Fruit fly (Drosophila melanogaster): ENCODE data around the gene Mcm10.

Gene Mcm10

DNA sequence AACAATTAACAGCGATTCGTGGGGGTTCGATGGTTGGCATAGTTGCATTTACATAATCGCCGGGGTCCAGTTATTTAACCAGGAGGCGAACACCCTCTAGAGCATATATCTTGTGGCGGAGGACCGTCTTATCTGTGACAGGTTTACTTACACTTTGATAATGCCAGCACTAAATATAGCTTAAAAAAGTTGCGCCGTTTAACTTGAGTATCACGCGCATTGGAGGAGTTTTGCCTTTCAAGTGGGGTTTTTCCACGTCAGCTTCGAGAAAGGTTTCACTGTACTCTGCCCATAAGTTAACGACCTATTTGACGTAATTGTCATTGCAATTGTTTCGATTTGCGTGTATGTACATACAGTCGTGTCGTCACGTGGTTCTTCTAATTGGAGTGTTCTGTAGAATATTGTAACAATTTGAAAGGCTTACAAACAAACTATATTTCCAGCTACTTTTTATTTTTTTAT lies 10.5 kb upstream of the Mcm10 start:
- TF ChIP-seq CG8478 (optimal IDR thresholded peaks at IDR 0.05) (no peak), CTCF (optimal IDR thresholded peaks at IDR 0.05) (no peak)

DNA sequence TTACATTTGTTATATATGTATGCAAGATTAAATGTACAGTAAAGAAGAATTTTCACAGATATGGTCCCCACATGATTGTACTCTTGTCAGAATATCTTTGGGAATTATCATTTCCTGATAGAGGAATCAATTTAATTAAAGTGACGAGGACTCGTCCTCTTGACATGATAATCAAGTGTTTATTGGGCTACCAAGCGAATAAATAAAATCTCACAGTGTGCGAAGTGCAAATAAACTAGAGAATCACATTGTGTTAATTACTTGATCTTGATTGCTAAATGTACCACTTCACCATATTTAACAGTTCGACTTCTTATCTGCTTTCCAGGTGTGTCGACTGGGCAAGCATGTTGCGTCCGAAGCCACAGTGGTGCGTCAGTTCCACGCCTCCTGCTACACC lies 9.9 kb upstream of the Mcm10 start:
- TF ChIP-seq CG8478 (optimal IDR thresholded peaks at IDR 0.05) (no peak), CTCF (optimal IDR thresholded peaks at IDR 0.05) (no peak)

dm6 chr2L:21172922-21173321 lies 6.8 kb upstream of the Mcm10 start, which contains the start of gene CG31627:
Gene CG31627 (plus strand): TSS chr2L:21173222.
- TF ChIP-seq CG8478 (optimal IDR thresholded peaks at IDR 0.05): no peak
- TF ChIP-seq CTCF (optimal IDR thresholded peaks at IDR 0.05): no peak

DNA sequence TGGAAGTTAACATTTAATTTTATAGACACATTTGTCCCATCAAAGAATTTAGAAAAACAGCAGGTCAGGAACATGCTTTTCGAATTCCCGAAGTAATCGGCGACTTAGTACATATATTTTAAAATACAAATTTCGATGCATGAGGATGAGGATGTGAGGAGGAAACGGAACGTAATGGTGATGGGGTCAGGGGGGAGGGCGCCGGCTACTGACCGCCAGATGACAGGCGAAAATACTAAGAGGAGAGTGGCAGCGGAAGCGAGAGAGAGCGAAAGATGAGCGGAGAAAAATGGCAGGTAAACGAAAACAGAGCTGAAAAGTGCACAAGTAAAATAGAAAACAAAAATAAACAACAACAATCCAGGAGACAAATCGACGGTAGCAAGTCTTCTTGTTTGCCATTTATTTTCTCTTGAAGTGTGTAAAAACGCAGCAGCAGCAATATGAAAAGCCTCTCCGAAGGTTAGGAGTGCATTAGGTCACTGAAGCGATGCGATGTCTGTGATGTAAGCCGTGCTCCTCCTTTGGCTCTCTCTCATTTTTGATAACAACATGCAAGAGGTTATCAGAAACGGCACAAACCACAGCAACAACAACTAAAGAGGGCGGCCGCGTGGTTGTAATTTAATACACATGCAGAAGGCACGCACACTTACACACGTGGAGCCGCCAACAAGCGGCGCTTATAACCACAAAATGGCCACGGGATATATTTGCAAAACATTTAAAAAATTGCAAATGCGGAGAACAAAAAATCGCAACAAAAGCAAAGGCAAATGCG lies 1.1 kb upstream of the Mcm10 start:
- TF ChIP-seq CG8478 (optimal IDR thresholded peaks at IDR 0.05) (no peak), CTCF (optimal IDR thresholded peaks at IDR 0.05) (no peak)

dm6 chr2L:21179217-21179520 lies 564 bp upstream of the Mcm10 start:
- no peak for TF ChIP-seq CTCF (optimal IDR thresholded peaks at IDR 0.05)
- TF ChIP-seq CG8478 (optimal IDR thresholded peaks at IDR 0.05): no peak

DNA sequence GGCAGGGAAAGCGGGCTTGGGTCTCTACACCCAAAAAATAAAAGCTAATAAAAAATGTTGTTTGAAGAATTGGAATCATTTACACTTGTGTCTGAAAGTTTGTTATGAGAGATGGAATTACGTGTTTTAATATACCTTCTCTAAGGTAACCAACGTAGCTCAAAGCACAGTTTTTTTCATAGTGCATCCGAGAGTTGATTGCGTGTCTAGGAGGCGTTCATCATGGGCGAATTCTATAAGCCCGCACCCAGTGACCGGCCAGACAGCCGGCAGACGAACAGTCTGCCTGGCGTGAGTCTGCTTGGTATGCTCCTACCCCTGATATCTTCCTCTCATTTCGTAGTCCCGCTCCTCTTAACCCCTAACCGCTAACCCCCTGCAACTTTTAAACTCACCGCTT lies 8.0 kb downstream of the Mcm10 start:
- TF ChIP-seq CTCF (optimal IDR thresholded peaks at IDR 0.05) (no peak), CG8478 (optimal IDR thresholded peaks at IDR 0.05) (no peak)

DNA sequence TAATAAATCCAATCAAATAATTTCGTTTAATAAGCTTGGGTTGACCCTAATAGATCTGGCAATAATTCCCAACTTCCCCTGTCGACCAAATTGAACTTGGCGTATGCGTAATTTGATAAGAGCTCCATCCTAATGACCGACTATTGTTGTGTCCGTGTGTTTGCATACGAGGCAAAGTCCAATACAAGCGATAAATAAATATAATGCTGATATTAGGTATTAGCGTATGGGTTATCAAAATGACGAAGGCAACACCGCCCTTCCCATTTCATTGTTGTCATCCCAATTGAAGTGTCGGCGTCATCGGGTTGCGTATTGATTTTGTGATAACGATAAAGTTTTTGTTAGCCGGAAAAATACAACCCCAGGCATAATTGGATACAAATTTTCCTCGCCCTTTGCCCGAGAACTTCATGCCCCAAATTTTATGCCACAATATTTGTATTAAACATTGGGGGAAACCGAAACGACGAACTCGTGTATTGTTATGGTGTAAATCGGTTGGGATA lies 9.6 kb downstream of the Mcm10 start:
- no peak for TF ChIP-seq CG8478 (optimal IDR thresholded peaks at IDR 0.05)
- TF ChIP-seq CTCF (optimal IDR thresholded peaks at IDR 0.05): no peak

DNA sequence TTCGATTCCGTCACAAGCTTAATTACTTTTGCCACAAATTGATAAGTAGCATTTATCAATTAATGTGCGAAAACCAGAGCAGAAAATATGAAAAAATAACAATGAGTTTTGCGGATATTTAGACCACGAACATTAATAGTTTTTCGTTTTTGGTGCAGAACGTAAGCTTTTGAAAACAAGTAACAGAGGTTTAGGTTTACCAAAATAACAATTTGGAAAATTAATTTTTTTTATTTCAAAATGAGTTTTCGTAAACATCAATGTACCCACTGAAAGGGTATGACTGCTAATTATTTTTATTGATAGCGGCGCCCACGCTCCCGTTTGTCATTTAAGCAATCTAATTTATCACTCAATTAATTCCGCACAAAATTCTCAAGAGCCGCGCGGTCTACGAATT lies 15.6 kb downstream of the Mcm10 start:
- TF ChIP-seq CG8478 (optimal IDR thresholded peaks at IDR 0.05) (no peak), CTCF (optimal IDR thresholded peaks at IDR 0.05) (no peak)

DNA sequence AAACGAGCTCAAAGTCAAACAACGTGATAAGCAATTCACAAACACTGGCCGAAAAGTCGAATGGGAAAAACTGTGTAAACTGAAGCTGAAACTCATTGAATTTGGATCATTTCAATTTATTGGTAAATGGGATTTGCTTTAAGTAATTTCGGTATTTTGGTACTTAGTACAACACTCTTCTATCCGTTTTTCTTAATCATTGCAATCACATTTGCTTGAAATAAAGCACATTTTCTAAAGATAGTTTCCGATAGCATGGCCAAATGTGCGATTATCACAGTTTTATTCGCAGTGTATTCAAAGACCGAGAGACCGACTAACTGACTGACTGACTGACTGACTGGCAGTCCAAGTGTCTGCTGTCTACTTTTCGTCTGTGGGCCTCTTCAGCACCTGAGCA lies 16.8 kb downstream of the Mcm10 start:
- TF ChIP-seq CTCF (optimal IDR thresholded peaks at IDR 0.05): no peak
- TF ChIP-seq CG8478 (optimal IDR thresholded peaks at IDR 0.05): no peak

DNA sequence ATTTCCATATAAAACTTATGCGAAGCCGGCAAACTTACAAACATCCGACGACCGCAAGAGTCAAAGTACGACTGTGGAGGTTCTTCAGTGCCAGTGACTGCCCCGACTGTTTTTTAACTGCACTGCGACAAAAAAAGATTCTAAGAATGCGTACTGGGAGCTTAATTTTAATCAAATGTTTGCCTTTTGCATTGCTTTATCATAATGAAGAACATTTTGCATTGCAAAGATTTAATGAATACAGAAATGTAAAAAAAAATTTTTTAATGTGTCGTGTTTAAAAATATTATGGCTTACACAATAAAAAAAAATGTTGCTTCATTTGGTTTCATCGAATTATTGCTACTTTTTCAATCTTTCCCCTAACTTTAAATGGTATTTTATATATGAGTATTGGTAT lies 17.4 kb downstream of the Mcm10 start:
- no peak for TF ChIP-seq CG8478 (optimal IDR thresholded peaks at IDR 0.05)
- TF ChIP-seq CTCF (optimal IDR thresholded peaks at IDR 0.05): no peak

DNA sequence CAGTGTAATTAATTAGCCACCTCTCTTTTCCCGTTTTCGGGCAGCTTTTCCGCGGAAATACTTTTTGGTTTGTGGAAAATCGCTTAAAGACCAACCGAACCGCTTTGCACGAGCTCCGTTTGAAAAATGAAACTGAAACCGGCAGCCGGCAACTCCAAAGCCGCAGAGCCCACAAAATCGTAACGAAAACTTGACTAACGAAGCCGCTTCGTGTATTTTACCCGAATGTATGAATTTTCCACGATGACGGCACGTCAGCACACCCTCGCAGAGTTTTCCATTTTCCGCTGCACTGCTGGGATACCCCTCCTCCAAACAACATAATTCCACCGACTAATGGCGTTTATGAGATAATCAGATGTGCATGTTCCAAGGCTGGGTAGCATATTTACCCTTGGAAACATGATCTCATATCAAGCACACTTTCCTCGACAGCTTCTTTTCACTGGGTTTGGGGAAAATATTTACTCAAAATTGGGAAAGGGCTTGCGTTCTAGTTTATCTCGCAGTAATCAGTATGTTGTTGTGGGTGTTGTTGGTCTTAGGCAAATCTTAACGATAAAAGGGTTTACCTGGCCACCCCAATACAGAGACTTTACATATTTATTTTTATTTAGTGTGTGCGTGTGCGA lies 19.0 kb downstream of the Mcm10 start, which contains the start of gene Ret:
Ret (minus strand) TSS at position 130 of the 632 bp plus-strand sequence.
- TF ChIP-seq CTCF (optimal IDR thresholded peaks at IDR 0.05) (no peak), CG8478 (optimal IDR thresholded peaks at IDR 0.05) (no peak)

DNA sequence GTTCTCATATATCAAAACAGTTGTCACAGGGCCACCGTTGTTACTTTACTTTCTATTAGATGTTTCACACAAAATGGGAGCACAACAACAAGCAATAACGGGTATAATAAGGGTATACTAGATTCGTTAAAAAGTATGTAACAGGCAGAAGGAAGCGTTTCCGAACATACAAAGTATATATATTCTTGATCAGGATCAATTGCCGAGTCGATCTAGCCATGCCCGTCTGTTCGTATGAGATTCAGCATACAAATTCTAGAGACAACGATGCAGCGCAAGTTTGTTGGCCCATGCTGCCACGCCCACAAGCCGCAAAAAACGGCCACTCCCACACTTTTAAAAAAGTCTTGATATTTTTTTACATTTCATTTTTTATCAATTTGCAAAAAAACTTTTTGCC lies 20.5 kb downstream of the Mcm10 start, which contains the start of gene CG31624:
CG31624 (minus strand) TSS at position 101 of the 400 bp plus-strand sequence.
- TF ChIP-seq CG8478 (optimal IDR thresholded peaks at IDR 0.05): no peak
- no peak for TF ChIP-seq CTCF (optimal IDR thresholded peaks at IDR 0.05)

DNA sequence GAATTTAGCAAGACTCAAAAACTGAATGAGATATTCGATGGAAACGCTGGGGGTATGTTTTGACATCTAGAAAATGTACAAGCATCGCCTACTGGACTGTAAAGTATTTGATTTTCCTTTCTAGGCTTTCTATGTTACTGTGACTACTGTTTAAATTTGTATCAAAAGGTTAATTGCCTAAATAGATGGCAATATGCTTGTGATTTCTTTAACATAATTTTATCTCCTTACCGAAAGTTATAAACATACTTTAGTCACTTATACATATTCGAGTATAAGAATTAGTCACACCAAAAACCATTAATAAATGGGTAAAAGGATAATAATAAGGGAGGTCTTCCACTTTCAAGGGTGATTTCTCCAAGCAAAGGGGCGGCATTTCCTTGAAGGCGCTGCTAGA lies 23.0 kb downstream of the Mcm10 start, which contains the start of gene CG31988:
CG31988 (minus strand) TSS at position 101 of the 400 bp plus-strand sequence.
- TF ChIP-seq CTCF (optimal IDR thresholded peaks at IDR 0.05): no peak
- no peak for TF ChIP-seq CG8478 (optimal IDR thresholded peaks at IDR 0.05)

DNA sequence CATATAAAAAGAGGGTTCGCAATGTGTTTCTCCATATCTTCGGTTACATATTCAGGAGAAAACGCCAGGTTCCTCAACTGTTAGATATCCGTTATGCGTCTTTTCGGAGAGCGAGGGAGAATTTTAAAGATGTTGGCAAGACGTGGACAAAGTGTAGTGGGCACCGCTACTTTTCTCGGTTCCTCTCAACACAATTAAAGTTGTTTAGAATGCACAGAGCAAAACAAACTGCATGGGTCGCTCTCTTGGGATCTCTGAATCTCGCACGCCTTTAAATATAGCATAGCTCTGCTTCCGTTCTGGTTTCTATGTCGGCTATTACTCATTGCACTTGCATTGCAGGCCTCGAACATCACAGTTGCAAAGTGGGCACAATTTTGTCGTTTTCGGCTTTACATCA lies 26.5 kb downstream of the Mcm10 start, which contains the start of gene clumsy:
clumsy (plus strand) TSS at position 301 of the 400 bp plus-strand sequence.
- no peak for TF ChIP-seq CG8478 (optimal IDR thresholded peaks at IDR 0.05)
- TF ChIP-seq CTCF (optimal IDR thresholded peaks at IDR 0.05): no peak

dm6 chr2L:21214961-21215362 lies 35.2 kb downstream of the Mcm10 start:
- TF ChIP-seq CG8478 (optimal IDR thresholded peaks at IDR 0.05) (no peak), CTCF (optimal IDR thresholded peaks at IDR 0.05) (no peak)

All from S2 (cell line).